Fruit fly (Drosophila melanogaster): ENCODE measurements around the gene Dph4.

Dph4 gene

DNA sequence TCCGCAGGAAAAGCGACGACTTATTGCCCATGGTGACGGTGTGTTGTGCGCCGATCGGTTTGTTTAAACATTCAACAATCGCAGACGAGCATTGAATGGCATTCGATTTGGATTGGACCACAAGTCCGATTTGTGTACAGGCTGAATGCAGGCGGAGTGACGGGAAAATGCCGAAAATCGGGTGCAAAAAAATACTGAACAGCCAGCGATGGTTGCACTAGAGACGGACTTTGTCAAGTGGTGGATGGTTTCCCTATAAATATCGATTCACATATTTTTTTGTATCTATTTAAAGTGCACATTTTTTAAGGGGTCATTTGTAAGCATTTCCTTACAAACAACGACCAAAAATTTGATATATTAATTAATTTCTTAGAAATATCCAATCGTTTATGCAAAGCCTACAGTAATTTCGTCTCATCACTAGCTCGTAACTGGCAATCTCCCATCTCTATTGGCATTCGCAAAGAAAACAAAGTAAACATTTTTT, 30.8 kb upstream of the Dph4 start, which contains the start of the genes elm and MED27 (continued):
- TF ChIP-seq Spps (tag; optimal IDR thresholded peaks at IDR 0.05) = peak; percentile 81
- TF ChIP-seq CG17359 (tag; optimal IDR thresholded peaks at IDR 0.05) = peak; percentile 89
- TF ChIP-seq zfh2 (GFP tag; optimal IDR thresholded peaks at IDR 0.05) = peak; percentile 96
- peak; percentile 97 for TF ChIP-seq slbo (GFP tag; IDR thresholded peaks at IDR 0.05)
- TF ChIP-seq chinmo (GFP tag; IDR thresholded peaks at IDR 0.05; ENCODE audit: partially characterized antibody) = peak; percentile 89; the same call in 2 of the 4 replicates
- peak; percentile 95 for TF ChIP-seq unc-4 (GFP tag; IDR thresholded peaks at IDR 0.05; ENCODE audit: partially characterized antibody)
- peak; percentile 96 for TF ChIP-seq Doc3 (GFP tag; IDR thresholded peaks at IDR 0.05; ENCODE audit: partially characterized antibody)
- peak; percentile 63 for TF ChIP-seq p53 (GFP tag; optimal IDR thresholded peaks at IDR 0.05)
- peak; percentile 77 for TF ChIP-seq gcm2 (GFP tag; optimal IDR thresholded peaks at IDR 0.05)
- peak; percentile 95 for TF ChIP-seq lmd (GFP tag; IDR thresholded peaks at IDR 0.05)
- TF ChIP-seq CG8388 (GFP tag; optimal IDR thresholded peaks at IDR 0.05) = peak; percentile 88
- no peak for TF ChIP-seq CG17912 (GFP tag; optimal IDR thresholded peaks at IDR 0.05)
- peak; percentile 94 for TF ChIP-seq jumu (GFP tag; optimal IDR thresholded peaks at IDR 0.05)
- peak; percentile 88 for TF ChIP-seq fd96Cb (tag; optimal IDR thresholded peaks at IDR 0.05)
- peak; percentile 87 for TF ChIP-seq hkb (optimal IDR thresholded peaks at IDR 0.05)
- TF ChIP-seq hkb (GFP tag; IDR thresholded peaks at IDR 0.05) = peak; percentile 86
- TF ChIP-seq CG11504 (tag; optimal IDR thresholded peaks at IDR 0.05) = peak; percentile 89
- TF ChIP-seq CG11696 (GFP tag; IDR thresholded peaks at IDR 0.05) = peak; percentile 74
- TF ChIP-seq CG42726 (GFP tag; IDR thresholded peaks at IDR 0.05; ENCODE audit: partially characterized antibody) = peak; percentile 60; the same call in 1 of the 2 replicates
- peak; percentile 38 for TF ChIP-seq CG10565 (GFP tag; optimal IDR thresholded peaks at IDR 0.05)
- TF ChIP-seq cad (GFP tag; optimal IDR thresholded peaks at IDR 0.05) = no peak
- TF ChIP-seq CG3163 (GFP tag; optimal IDR thresholded peaks at IDR 0.05) = peak; percentile 70
- TF ChIP-seq CG30403 (GFP tag; optimal IDR thresholded peaks at IDR 0.05) = peak; percentile 98
- TF ChIP-seq CG18476 (GFP tag; optimal IDR thresholded peaks at IDR 0.05) = peak; percentile 92
- 0 out of 2 replicates have a peak, but pooled peaks have one; percentile 42 for TF ChIP-seq CG4360 (GFP tag; IDR thresholded peaks at IDR 0.05)
- TF ChIP-seq cas (GFP tag; IDR thresholded peaks at IDR 0.05) = peak; percentile 86
- peak; percentile 98 for TF ChIP-seq CG6272 (GFP tag; IDR thresholded peaks at IDR 0.05)
- TF ChIP-seq nerfin-1 (tag; optimal IDR thresholded peaks at IDR 0.05) = peak; percentile 84
- peak in 1 of 2 experiments; percentile 66 for TF ChIP-seq eve (GFP tag; optimal IDR thresholded peaks at IDR 0.05)
- peak; percentile 0 for TF ChIP-seq wek (GFP tag; optimal IDR thresholded peaks at IDR 0.05)
- TF ChIP-seq CG7987 (GFP tag; optimal IDR thresholded peaks at IDR 0.05) = peak; percentile 53
- peak; percentile 92 to 95 for TF ChIP-seq chif (GFP tag; optimal IDR thresholded peaks at IDR 0.05)
- TF ChIP-seq twi (tag; optimal IDR thresholded peaks at IDR 0.05) = peak; percentile 90
- TF ChIP-seq CG13123 (GFP tag; optimal IDR thresholded peaks at IDR 0.05) = peak; percentile 89
- peak; percentile 96 for TF ChIP-seq bab2 (GFP tag; optimal IDR thresholded peaks at IDR 0.05)
- peak; percentile 93 for TF ChIP-seq esg (GFP tag; conservative IDR thresholded peaks at IDR 0.05)
- peak; percentile 85 for TF ChIP-seq CG3281 (GFP tag; optimal IDR thresholded peaks at IDR 0.05)
- peak; percentile 90 for TF ChIP-seq CG10209 (GFP tag; optimal IDR thresholded peaks at IDR 0.05)
- TF ChIP-seq salm (tag; optimal IDR thresholded peaks at IDR 0.05) = peak; percentile 76
- peak; percentile 87 for TF ChIP-seq CG1233 (GFP tag; optimal IDR thresholded peaks at IDR 0.05)
- peak; percentile 81 for TF ChIP-seq D19A (tag; optimal IDR thresholded peaks at IDR 0.05)
- TF ChIP-seq exex (tag; optimal IDR thresholded peaks at IDR 0.05) = peak; percentile 64
- TF ChIP-seq gfzf (GFP tag; optimal IDR thresholded peaks at IDR 0.05) = peak; percentile 89
- TF ChIP-seq B-H1 (GFP tag; IDR thresholded peaks at IDR 0.05) = peak; percentile 91
- peak; percentile 96 for TF ChIP-seq sna (GFP tag; IDR thresholded peaks at IDR 0.05; ENCODE audit: partially characterized antibody)
- TF ChIP-seq Chrac-16 (GFP tag; optimal IDR thresholded peaks at IDR 0.05) = peak; percentile 97
- TF ChIP-seq CG31365 (tag; optimal IDR thresholded peaks at IDR 0.05) = no peak
- peak; percentile 81 for TF ChIP-seq Drgx (GFP tag; IDR thresholded peaks at IDR 0.05)
